Worm (Caenorhabditis elegans) whole organism, L2 larva: ENCODE measurements around the gene ife-4.

Experiments used
- F13H6.1 ChIP-seq: sonication (generic microtip); optimal IDR thresholded peaks from 2 replicates; lab custom pipeline; 2016; ENCODE audit warnings: missing genetic modification characterization, missing compliant biosample characterization
- R02D3.7 ChIP-seq: fragments of 150-350 bp; optimal IDR thresholded peaks from 2 replicates; lab custom pipeline; 2014; ENCODE audit warnings: missing biosample characterization, missing genetic modification characterization
- Y55F3AM.14 ChIP-seq: fragments of 200-800 bp; sonication (Bioruptor generic); optimal IDR thresholded peaks from 2 replicates; lab custom pipeline; 2018; ENCODE audit warnings: mild to moderate bottlenecking, missing genetic modification characterization, missing compliant biosample characterization
- ZK546.5 ChIP-seq: sonication (generic microtip); optimal IDR thresholded peaks from 2 replicates; lab custom pipeline; 2017; ENCODE audit warnings: missing biosample characterization, missing genetic modification characterization
- alr-1 ChIP-seq: fragments of 150-350 bp; optimal IDR thresholded peaks from 2 replicates; lab custom pipeline; 2014; ENCODE audit warnings: missing biosample characterization, missing genetic modification characterization
- aly-2 ChIP-seq: fragments of 150-350 bp; optimal IDR thresholded peaks from 2 replicates; lab custom pipeline; 2014; ENCODE audit warnings: missing biosample characterization, missing genetic modification characterization
- ceh-82 ChIP-seq: fragments of 150-350 bp; optimal IDR thresholded peaks from 2 replicates; lab custom pipeline; 2014; ENCODE audit warnings: missing biosample characterization, missing genetic modification characterization
- crh-2 ChIP-seq: sonication (generic microtip); optimal IDR thresholded peaks from 2 replicates; lab custom pipeline; 2017; ENCODE audit warnings: missing biosample characterization, missing genetic modification characterization
- dmd-4 ChIP-seq: sonication (generic microtip); optimal IDR thresholded peaks from 2 replicates; lab custom pipeline; 2017; ENCODE audit warnings: missing biosample characterization, missing genetic modification characterization
- egl-27 ChIP-seq: sonication (generic microtip); optimal IDR thresholded peaks from 3 replicates; lab custom pipeline; 2017; ENCODE audit warnings: missing biosample characterization, missing genetic modification reagents, missing genetic modification characterization
- elt-1 ChIP-seq: fragments of 150-350 bp; optimal IDR thresholded peaks from 2 replicates; lab custom pipeline; 2014; ENCODE audit warnings: missing biosample characterization, missing genetic modification characterization
- elt-3 ChIP-seq: sonication (generic microtip); optimal IDR thresholded peaks from 2 replicates; lab custom pipeline; 2017; ENCODE audit warnings: missing biosample characterization, missing genetic modification characterization
- fos-1 ChIP-seq: fragments of 150-350 bp; optimal IDR thresholded peaks from 2 replicates; lab custom pipeline; 2014; ENCODE audit warnings: missing biosample characterization, missing genetic modification characterization
- gmeb-1 ChIP-seq: fragments of 150-350 bp; optimal IDR thresholded peaks from 2 replicates; lab custom pipeline; 2014; ENCODE audit warnings: missing biosample characterization, missing genetic modification characterization
- lin-11 ChIP-seq: fragments of 150-350 bp; sonication (generic microtip); optimal IDR thresholded peaks from 2 replicates; lab custom pipeline; 2014; ENCODE audit warnings: missing biosample characterization, missing genetic modification characterization, inconsistent platforms, mixed read lengths
- lin-13 ChIP-seq: fragments of 150-350 bp; optimal IDR thresholded peaks from 2 replicates; lab custom pipeline; 2014; ENCODE audit warnings: missing biosample characterization, missing genetic modification reagents, missing genetic modification characterization
- lsy-2 ChIP-seq, 2 experiments: fragments of 150-350 bp in 1 of 2; sonication (generic microtip) in 1 of 2; optimal IDR thresholded peaks; 2 replicates each; lab custom pipeline; 2014 to 2017; ENCODE audit warnings: missing biosample characterization in 2 of 2, missing genetic modification characterization in 2 of 2
- mab-5 ChIP-seq: fragments of 150-350 bp; optimal IDR thresholded peaks from 2 replicates; lab custom pipeline; 2014; ENCODE audit warnings: missing biosample characterization, missing genetic modification characterization
- mbf-1 ChIP-seq: sonication (generic microtip); optimal IDR thresholded peaks from 2 replicates; lab custom pipeline; 2017; ENCODE audit warnings: missing biosample characterization, missing genetic modification characterization
- mdl-1 ChIP-seq, 2 experiments: fragments of 150-350 bp in 1 of 2; sonication (generic microtip) in 1 of 2; optimal IDR thresholded peaks; 2 replicates each; lab custom pipeline; 2017; ENCODE audit warnings: missing biosample characterization in 2 of 2, missing genetic modification characterization in 2 of 2
- nhr-12 ChIP-seq: fragments of 150-350 bp; optimal IDR thresholded peaks from 2 replicates; lab custom pipeline; 2014; ENCODE audit warnings: missing biosample characterization, missing genetic modification characterization
- nhr-129 ChIP-seq: fragments of 150-350 bp; optimal IDR thresholded peaks from 2 replicates; lab custom pipeline; 2014; ENCODE audit warnings: missing biosample characterization, missing genetic modification characterization
- nhr-21 ChIP-seq: fragments of 150-350 bp; optimal IDR thresholded peaks from 2 replicates; lab custom pipeline; 2014; ENCODE audit warnings: missing biosample characterization, missing genetic modification characterization
- nhr-237 ChIP-seq: fragments of 150-350 bp; optimal IDR thresholded peaks from 2 replicates; lab custom pipeline; 2014; ENCODE audit warnings: missing biosample characterization, missing genetic modification characterization
- nhr-25 ChIP-seq: fragments of 150-350 bp; sonication (generic microtip); optimal IDR thresholded peaks from 3 replicates; lab custom pipeline; 2014; ENCODE audit warnings: missing biosample characterization, missing genetic modification characterization
- nhr-6 ChIP-seq: fragments of 150-350 bp; optimal IDR thresholded peaks from 2 replicates; lab custom pipeline; 2014; ENCODE audit warnings: missing biosample characterization, missing genetic modification characterization
- nhr-77 ChIP-seq: fragments of 150-350 bp; optimal IDR thresholded peaks from 2 replicates; lab custom pipeline; 2014; ENCODE audit warnings: missing biosample characterization, missing genetic modification characterization
- peb-1 ChIP-seq: fragments of 150-350 bp; optimal IDR thresholded peaks from 2 replicates; lab custom pipeline; 2014; ENCODE audit warnings: missing biosample characterization, missing genetic modification characterization
- sem-4 ChIP-seq: fragments of 150-350 bp; optimal IDR thresholded peaks from 2 replicates; lab custom pipeline; 2014; ENCODE audit warnings: missing biosample characterization, missing genetic modification reagents, missing genetic modification characterization
- skn-1 ChIP-seq: sonication (generic microtip); optimal IDR thresholded peaks from 2 replicates; lab custom pipeline; 2017; ENCODE audit warnings: missing biosample characterization, missing genetic modification characterization
- sma-3 ChIP-seq: sonication (generic microtip); optimal IDR thresholded peaks from 2 replicates; lab custom pipeline; 2016; ENCODE audit warnings: missing genetic modification reagents, missing genetic modification characterization, missing compliant biosample characterization
- sma-9 ChIP-seq, 2 experiments: fragments of 150-350 bp in 1 of 2; sonication (generic microtip) in 1 of 2; optimal IDR thresholded peaks; 2 replicates each; lab custom pipeline; 2014 to 2016; ENCODE audit warnings: missing genetic modification characterization in 2 of 2, mild to moderate bottlenecking in 1 of 2, missing biosample characterization in 1 of 2, missing compliant biosample characterization in 1 of 2, missing genetic modification reagents in 1 of 2, moderate library complexity in 1 of 2
- snpc-4 ChIP-seq: fragments of 150-350 bp; optimal IDR thresholded peaks from 2 replicates; lab custom pipeline; 2014; ENCODE audit warnings: missing biosample characterization, missing genetic modification characterization
- unc-39 ChIP-seq: fragments of 150-350 bp; optimal IDR thresholded peaks from 2 replicates; lab custom pipeline; 2014; ENCODE audit warnings: missing biosample characterization, missing genetic modification characterization
- unc-55 ChIP-seq: fragments of 150-350 bp; sonication (generic microtip); optimal IDR thresholded peaks from 3 replicates; lab custom pipeline; 2014; ENCODE audit warnings: missing biosample characterization, missing genetic modification reagents, missing genetic modification characterization
- unc-62 ChIP-seq: fragments of 150-350 bp; optimal IDR thresholded peaks from 2 replicates; lab custom pipeline; 2014; ENCODE audit warnings: missing biosample characterization, missing genetic modification reagents, missing genetic modification characterization
- zag-1 ChIP-seq: fragments of 150-350 bp; optimal IDR thresholded peaks from 2 replicates; lab custom pipeline; 2014; ENCODE audit warnings: missing biosample characterization, missing genetic modification characterization
- ztf-1 ChIP-seq: fragments of 200-800 bp; sonication (Bioruptor generic); conservative IDR thresholded peaks from 2 replicates; pipeline ENCODE4 v1.3.6; 2022; ENCODE audit warnings: missing genetic modification characterization, missing compliant biosample characterization
- ztf-11 ChIP-seq: sonication (generic microtip); optimal IDR thresholded peaks from 2 replicates; lab custom pipeline; 2017; ENCODE audit warnings: missing biosample characterization, missing genetic modification characterization
- ztf-4 ChIP-seq: fragments of 150-350 bp; optimal IDR thresholded peaks from 2 replicates; lab custom pipeline; 2014; ENCODE audit warnings: missing biosample characterization, missing genetic modification characterization

ife-4 gene

DNA sequence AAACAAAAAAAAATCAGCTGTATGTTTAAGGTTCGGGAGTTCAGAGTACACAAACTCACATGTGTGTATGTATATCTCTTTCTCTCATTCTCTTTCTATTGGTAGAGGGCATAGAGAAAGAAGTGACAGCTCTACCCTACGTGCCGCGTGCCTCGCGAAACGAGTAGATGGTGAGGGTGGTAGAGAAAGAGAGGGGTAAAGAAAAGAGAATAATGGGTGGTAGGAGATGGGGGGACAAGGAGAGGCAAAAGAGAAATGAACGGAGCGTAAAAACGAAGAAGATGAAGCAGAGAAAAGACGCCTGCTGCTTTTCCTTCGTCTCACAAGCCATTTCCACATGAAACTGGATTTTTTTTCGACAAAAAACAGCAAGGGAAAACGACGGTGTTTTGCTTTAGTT lies 10.9 kb upstream of the ife-4 start (continued):
- peak; percentile 93 for TF ChIP-seq nhr-25 (tag; lab: Kevin White, UChicago)
- no peak for TF ChIP-seq nhr-237 (tag; lab: Kevin White, UChicago)
- peak; percentile 84 for TF ChIP-seq ztf-4
- TF ChIP-seq elt-1 (tag; lab: Kevin White, UChicago), result no peak
- TF ChIP-seq mab-5 (tag; lab: Kevin White, UChicago), result peak; percentile 64
- no peak for TF ChIP-seq skn-1 (tag; lab: Kevin White, UChicago)
- peak; percentile 89 for TF ChIP-seq lin-13 (GFP tag; lab: Kevin White, UChicago)
- TF ChIP-seq sem-4, result peak; percentile 97
- peak; percentile 28 for TF ChIP-seq lin-11 (tag; lab: Kevin White, UChicago)
- TF ChIP-seq elt-3, result no peak
- no peak for TF ChIP-seq ztf-1 (GFP tag; lab: Robert Waterston, UW)
- peak; percentile 83 for TF ChIP-seq sma-3 (GFP tag; lab: Kevin White, UChicago)
- no peak for TF ChIP-seq ZK546.5
- peak; percentile 98 for TF ChIP-seq F13H6.1 (tag; lab: Kevin White, UChicago)
- peak; percentile 82 for TF ChIP-seq snpc-4
- peak; percentile 95 to 98 for TF ChIP-seq mdl-1 (tag; optimal IDR thresholded peaks at IDR 0.05; lab: Kevin White, UChicago)
- no peak for TF ChIP-seq ceh-82 (tag; lab: Kevin White, UChicago)
- no peak for TF ChIP-seq R02D3.7 (tag; lab: Kevin White, UChicago)
- no peak for TF ChIP-seq alr-1 (tag; lab: Kevin White, UChicago)
- TF ChIP-seq nhr-12 (tag; lab: Kevin White, UChicago), result no peak
- peak; percentile 3 for TF ChIP-seq mbf-1
- TF ChIP-seq nhr-6 (tag; lab: Kevin White, UChicago), result peak; percentile 92
- no peak for TF ChIP-seq peb-1 (tag; lab: Kevin White, UChicago)
- TF ChIP-seq dmd-4 (tag; lab: Kevin White, UChicago), result no peak
- TF ChIP-seq ztf-11 (tag; lab: Kevin White, UChicago), result peak; percentile 8

DNA sequence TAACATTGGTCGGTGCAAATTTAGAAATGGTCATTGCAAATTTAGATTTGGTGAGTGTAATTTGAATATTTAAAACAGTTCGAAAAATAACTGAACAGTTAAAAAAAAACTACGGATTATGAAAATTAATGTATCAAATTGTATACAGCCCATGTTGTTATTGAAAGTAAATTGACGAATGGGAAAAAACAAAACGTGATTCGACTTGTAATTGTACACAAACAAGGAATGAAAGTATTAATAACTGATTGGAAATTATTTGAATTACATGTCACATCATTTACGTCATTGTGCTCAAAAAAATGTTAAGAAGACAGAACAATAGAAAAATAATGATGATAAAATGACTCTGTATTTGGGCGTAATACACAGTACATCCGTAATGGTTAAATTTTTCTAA lies 9.7 kb upstream of the ife-4 start:
- TF ChIP-seq aly-2 (tag; lab: Kevin White, UChicago) (no peak), unc-62 (no peak), Y55F3AM.14 (GFP tag; lab: Kevin White, UChicago) (no peak), nhr-6 (tag; lab: Kevin White, UChicago) (no peak), zag-1 (tag; lab: Kevin White, UChicago) (no peak), unc-55 (GFP tag; lab: Kevin White, UChicago) (no peak), nhr-21 (tag; lab: Kevin White, UChicago) (no peak), egl-27 (tag; lab: Kevin White, UChicago) (no peak), snpc-4 (no peak), ceh-82 (tag; lab: Kevin White, UChicago) (no peak), nhr-129 (tag; lab: Kevin White, UChicago) (no peak)

DNA sequence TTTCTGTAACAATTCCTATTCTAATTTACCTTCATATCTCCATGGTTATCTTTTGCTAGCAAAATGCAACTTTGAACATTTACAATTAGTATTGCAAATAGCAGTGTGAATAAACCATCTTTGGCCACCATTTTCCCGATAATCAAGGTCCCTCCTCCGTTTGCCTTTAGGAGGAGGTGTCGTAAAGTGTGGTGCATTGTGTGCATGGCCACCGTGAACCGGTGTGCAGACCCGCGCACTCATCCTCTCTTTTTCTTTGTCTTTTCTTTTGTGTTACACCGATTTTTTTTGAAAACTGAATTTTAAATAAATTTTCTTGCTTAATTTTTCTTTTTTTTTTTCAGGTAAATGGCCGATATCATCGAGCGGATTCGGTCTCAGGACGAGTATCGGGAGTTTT lies 7.2 kb upstream of the ife-4 start, which contains the start of the genes pigx-1 and rme-6:
Gene pigx-1 (minus strand): TSS at position 206 of the 400 bp plus-strand sequence.
Gene rme-6 (plus strand): TSS at position 345 of the 400 bp plus-strand sequence.
- TF ChIP-seq unc-55 (GFP tag; lab: Kevin White, UChicago) (peak; percentile 63), nhr-129 (tag; lab: Kevin White, UChicago) (peak; percentile 20), ztf-4 (no peak), lsy-2 (tag; optimal IDR thresholded peaks at IDR 0.05; lab: Kevin White, UChicago) (peak in 1 of 2 experiments; percentile 27)
- TF ChIP-seq, all 48 proteins: peak for 3

DNA sequence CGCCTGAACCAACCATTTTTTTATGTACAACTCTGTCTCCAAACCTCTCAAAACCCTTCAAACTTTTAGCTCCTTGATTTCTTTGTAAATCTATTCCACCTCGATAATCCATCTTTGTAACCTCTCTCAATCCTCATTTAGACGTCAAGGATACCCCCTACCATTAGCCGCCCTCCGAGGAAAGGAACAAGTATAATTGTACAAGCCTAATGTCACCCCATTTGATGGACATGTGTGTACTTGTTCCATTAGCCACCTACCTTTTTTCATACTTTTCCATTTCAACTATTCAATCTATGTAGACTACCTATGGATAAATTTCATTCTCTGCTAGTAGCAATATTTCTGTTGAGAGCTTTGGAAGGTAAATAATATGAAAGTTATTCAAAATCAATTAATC lies 3.7 kb downstream of the ife-4 start, which contains the start of gene C05D9.4:
Gene C05D9.4 (plus strand): TSS at position 301 of the 400 bp plus-strand sequence.
- no peak for TF ChIP-seq crh-2
- no peak for TF ChIP-seq fos-1 (tag; lab: Kevin White, UChicago)
- TF ChIP-seq elt-3, result no peak
- no peak for TF ChIP-seq nhr-6 (tag; lab: Kevin White, UChicago)
- no peak for TF ChIP-seq sma-9 (GFP tag; optimal IDR thresholded peaks at IDR 0.05; lab: Kevin White, UChicago)
- no peak for TF ChIP-seq sma-9 (tag; optimal IDR thresholded peaks at IDR 0.05; lab: Kevin White, UChicago)
- no peak for TF ChIP-seq nhr-77
- TF ChIP-seq unc-39 (tag; lab: Kevin White, UChicago), result no peak
- no peak for TF ChIP-seq sma-3 (GFP tag; lab: Kevin White, UChicago)
- no peak for TF ChIP-seq gmeb-1 (tag; lab: Kevin White, UChicago)
- TF ChIP-seq ztf-4, result no peak
- TF ChIP-seq egl-27 (tag; lab: Kevin White, UChicago), result no peak
- TF ChIP-seq, all 48 proteins: peak for 0
